Fruit fly (Drosophila melanogaster) whole organism: Measurements from ENCODE around the gene CG42588.

Experiments
- CG8478 ChIP-seq: fragments of >200 bp; optimal IDR thresholded peaks from 2 replicates; lab custom pipeline; 2018; ENCODE audit warnings: inconsistent platforms
- Dll ChIP-seq: fragments of >200 bp; optimal IDR thresholded peaks from 2 replicates; lab custom pipeline; 2017
- EcR ChIP-seq, 2 experiments: fragments of >200 bp; optimal IDR thresholded peaks; 2 replicates each; lab custom pipeline; 2017; ENCODE audit warnings: missing biosample characterization in 2 of 2, missing genetic modification characterization in 2 of 2, missing genetic modification reagents in 2 of 2
- pan ChIP-seq: fragments of >200 bp; optimal IDR thresholded peaks from 2 replicates; lab custom pipeline; 2017
- psq ChIP-seq: fragments of >200 bp; optimal IDR thresholded peaks from 2 replicates; lab custom pipeline; 2017
- usp ChIP-seq: fragments of >200 bp; optimal IDR thresholded peaks from 2 replicates; lab custom pipeline; 2017; ENCODE audit warnings: missing biosample characterization, missing genetic modification characterization, mixed read lengths

DNA sequence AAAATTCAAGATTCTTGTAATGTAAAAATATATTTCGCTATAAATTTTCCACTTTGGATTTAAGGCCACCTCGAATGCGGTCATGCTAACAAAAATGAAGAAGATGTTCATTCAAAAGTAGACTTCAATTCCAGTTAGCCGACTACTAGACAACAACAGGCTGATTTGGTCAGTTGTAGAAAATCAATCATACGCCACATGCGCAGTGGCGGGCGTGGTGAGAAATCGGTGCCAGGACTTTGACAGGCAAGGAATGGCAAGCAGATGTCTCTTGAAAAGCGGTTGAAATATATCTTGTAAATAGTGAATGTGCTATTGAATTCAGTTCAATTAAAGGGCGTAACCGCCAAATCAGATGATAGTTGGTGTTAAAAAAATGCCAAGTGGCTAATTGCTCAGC is 39.4 kb downstream of the CG42588 start, which contains the start of gene Ent3:
- TF ChIP-seq CG8478 (lab: Kevin White, UChicago) (no peak), psq (lab: Kevin White, UChicago) (no peak), Dll (no peak), usp (GFP tag; lab: Kevin White, UChicago) (no peak), pan (no peak), EcR (GFP tag; optimal IDR thresholded peaks at IDR 0.05; lab: Kevin White, UChicago) (no peak)
